Fruit fly (Drosophila melanogaster): Measurements from ENCODE around the gene CG6833.
A peak's percentile ranks its signal among the peaks of the same experiment; 100 is the strongest.

The CG6833 gene

DNA sequence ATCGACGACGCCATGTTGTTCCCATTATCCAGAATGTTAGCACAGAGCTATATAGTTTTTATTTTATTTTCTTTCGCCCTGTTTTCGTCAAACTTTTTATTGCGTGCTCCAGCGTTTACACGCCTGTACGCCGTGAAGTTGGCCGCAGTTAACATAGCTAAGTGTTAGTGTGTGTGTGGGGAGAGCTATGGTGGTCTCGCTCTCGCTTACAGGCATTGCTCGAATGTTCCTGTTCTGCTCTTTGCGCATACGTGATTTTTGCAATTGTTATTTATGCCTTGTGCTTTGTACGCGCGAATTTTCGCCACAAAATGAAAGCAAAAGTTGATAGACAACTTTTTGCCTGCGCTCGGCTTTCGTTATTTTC lies 47.0 kb upstream of the CG6833 start (continued):
- TF ChIP-seq az2 (GFP tag; optimal IDR thresholded peaks at IDR 0.05): no peak
- no peak for TF ChIP-seq luna (GFP tag; optimal IDR thresholded peaks at IDR 0.05)
- no peak for TF ChIP-seq cas (GFP tag; IDR thresholded peaks at IDR 0.05)
- peak; percentile 82 for TF ChIP-seq CG3995 (GFP tag; optimal IDR thresholded peaks at IDR 0.05)
- no peak for TF ChIP-seq CG10979 (tag; optimal IDR thresholded peaks at IDR 0.05)
- no peak for TF ChIP-seq E2f1 (GFP tag; IDR thresholded peaks at IDR 0.05)
- TF ChIP-seq CG11695 (GFP tag; IDR thresholded peaks at IDR 0.05): no peak
- no peak for TF ChIP-seq Dek (tag; optimal IDR thresholded peaks at IDR 0.05)
- peak; percentile 99 for TF ChIP-seq ewg (GFP tag; optimal IDR thresholded peaks at IDR 0.05)
- peak; percentile 52 for TF ChIP-seq scrt (GFP tag; optimal IDR thresholded peaks at IDR 0.05)
- peak; percentile 89; the same call in 3 of the 4 replicates for TF ChIP-seq chinmo (GFP tag; IDR thresholded peaks at IDR 0.05; ENCODE audit: partially characterized antibody)
- peak; percentile 33; the same call in 1 of the 2 replicates for TF ChIP-seq wdn (GFP tag; IDR thresholded peaks at IDR 0.05)
- TF ChIP-seq aop (GFP tag; IDR thresholded peaks at IDR 0.05): no peak
- TF ChIP-seq Dbx (GFP tag; IDR thresholded peaks at IDR 0.05): peak; percentile 61; the same call in 2 of the 3 replicates
- TF ChIP-seq sima (GFP tag; optimal IDR thresholded peaks at IDR 0.05): no peak
- TF ChIP-seq Atf6 (GFP tag; IDR thresholded peaks at IDR 0.05): no peak
- no peak for TF ChIP-seq CG17359 (tag; optimal IDR thresholded peaks at IDR 0.05)
- no peak for TF ChIP-seq ac (GFP tag; optimal IDR thresholded peaks at IDR 0.05)
- no peak for TF ChIP-seq CG8765 (GFP tag; IDR thresholded peaks at IDR 0.05)
- TF ChIP-seq pb (GFP tag; optimal IDR thresholded peaks at IDR 0.05): no peak
- TF ChIP-seq CG4404 (GFP tag; IDR thresholded peaks at IDR 0.05): no peak
- TF ChIP-seq Hmx (GFP tag; optimal IDR thresholded peaks at IDR 0.05): no peak
- TF ChIP-seq CG3281 (GFP tag; optimal IDR thresholded peaks at IDR 0.05): no peak
- no peak for TF ChIP-seq croc (GFP tag; conservative IDR thresholded peaks at IDR 0.05)
- no peak for TF ChIP-seq CG32532 (GFP tag; IDR thresholded peaks at IDR 0.05)
- no peak for TF ChIP-seq CG11696 (GFP tag; IDR thresholded peaks at IDR 0.05)
- TF ChIP-seq CG33557 (GFP tag; optimal IDR thresholded peaks at IDR 0.05): peak; percentile 37
- peak; percentile 42 for TF ChIP-seq nom (GFP tag; optimal IDR thresholded peaks at IDR 0.05)
- TF ChIP-seq NC2α (GFP tag; optimal IDR thresholded peaks at IDR 0.05): no peak
- peak; percentile 2 for TF ChIP-seq gfzf (GFP tag; optimal IDR thresholded peaks at IDR 0.05)
- TF ChIP-seq bcd (GFP tag; optimal IDR thresholded peaks at IDR 0.05): no peak
- TF ChIP-seq CG13775 (GFP tag; optimal IDR thresholded peaks at IDR 0.05): peak; percentile 4
- no peak for TF ChIP-seq CG8281 (tag; optimal IDR thresholded peaks at IDR 0.05)
- TF ChIP-seq Trl (optimal IDR thresholded peaks at IDR 0.05): no peak
- no peak for TF ChIP-seq Trl (GFP tag; optimal IDR thresholded peaks at IDR 0.05)
- no peak for TF ChIP-seq CG7786 (GFP tag; optimal IDR thresholded peaks at IDR 0.05)
- no peak for TF ChIP-seq Camta (GFP tag; optimal IDR thresholded peaks at IDR 0.05)
- TF ChIP-seq CG1647 (GFP tag; optimal IDR thresholded peaks at IDR 0.05): no peak
- peak; percentile 29 for TF ChIP-seq CG13296 (GFP tag; optimal IDR thresholded peaks at IDR 0.05)
- TF ChIP-seq zfh2 (GFP tag; optimal IDR thresholded peaks at IDR 0.05): no peak
- peak; percentile 41 for TF ChIP-seq dm (GFP tag; optimal IDR thresholded peaks at IDR 0.05)
- no peak for TF ChIP-seq CG7928 (GFP tag; optimal IDR thresholded peaks at IDR 0.05)
- peak; percentile 23 for TF ChIP-seq Deaf1 (tag; optimal IDR thresholded peaks at IDR 0.05)
- TF ChIP-seq C15 (GFP tag; IDR thresholded peaks at IDR 0.05): no peak
- no peak for TF ChIP-seq CG12391 (tag; optimal IDR thresholded peaks at IDR 0.05)
- no peak for TF ChIP-seq sim (GFP tag; IDR thresholded peaks at IDR 0.05)
- TF ChIP-seq CG6683 (GFP tag; optimal IDR thresholded peaks at IDR 0.05): no peak
- no peak for TF ChIP-seq exex (tag; optimal IDR thresholded peaks at IDR 0.05)
- peak; percentile 52 for TF ChIP-seq Rfx (GFP tag; IDR thresholded peaks at IDR 0.05)
- no peak for TF ChIP-seq ab (GFP tag; optimal IDR thresholded peaks at IDR 0.05)
- TF ChIP-seq NK7.1 (GFP tag; optimal IDR thresholded peaks at IDR 0.05): no peak
- peak; percentile 24 for TF ChIP-seq p53 (GFP tag; optimal IDR thresholded peaks at IDR 0.05)
- TF ChIP-seq CG4617 (GFP tag; optimal IDR thresholded peaks at IDR 0.05; ENCODE audit: borderline replicate concordance): peak; percentile 56

Measured in whole organism, embryonic.